Fruit fly (Drosophila melanogaster): Measurements from ENCODE around the gene Obp99b.

Gene Obp99b

dm6 chr3R:29705789-29706303, 10.8 kb downstream of the Obp99b start:
- TF ChIP-seq tai (GFP tag; optimal IDR thresholded peaks at IDR 0.05): no peak
- peak in 1 of 2 experiments; percentile 6 for TF ChIP-seq foxo (GFP tag; optimal IDR thresholded peaks at IDR 0.05)
- TF ChIP-seq Dfd (GFP tag; optimal IDR thresholded peaks at IDR 0.05): no peak

dm6 chr3R:29704557-29704956, 12.1 kb downstream of the Obp99b start:
- no peak for TF ChIP-seq dl (GFP tag; optimal IDR thresholded peaks at IDR 0.05; ENCODE audit: insufficient read depth in 1 of 2, partially characterized antibody in 2 of 2)
- TF ChIP-seq ey (GFP tag; optimal IDR thresholded peaks at IDR 0.05): peak; percentile 34
- no peak for TF ChIP-seq dsf (GFP tag; optimal IDR thresholded peaks at IDR 0.05; ENCODE audit: borderline replicate concordance)
- TF ChIP-seq CG32264 (GFP tag; optimal IDR thresholded peaks at IDR 0.05): no peak
- TF ChIP-seq HLH106 (tag; optimal IDR thresholded peaks at IDR 0.05): peak; percentile 45
- TF ChIP-seq sv (GFP tag; optimal IDR thresholded peaks at IDR 0.05): no peak
- peak; percentile 47 for TF ChIP-seq fru (GFP tag; optimal IDR thresholded peaks at IDR 0.05)
- peak; percentile 61 for TF ChIP-seq h (GFP tag; optimal IDR thresholded peaks at IDR 0.05)
- no peak for TF ChIP-seq GATAd (GFP tag; optimal IDR thresholded peaks at IDR 0.05)
- peak in 1 of 2 experiments; percentile 50 for TF ChIP-seq foxo (GFP tag; optimal IDR thresholded peaks at IDR 0.05)
- TF ChIP-seq br (GFP tag; optimal IDR thresholded peaks at IDR 0.05): peak; percentile 30
- no peak for TF ChIP-seq Jra (GFP tag; optimal IDR thresholded peaks at IDR 0.05)
- TF ChIP-seq psq (GFP tag; optimal IDR thresholded peaks at IDR 0.05): no peak
- TF ChIP-seq CrebA (GFP tag; optimal IDR thresholded peaks at IDR 0.05; ENCODE audit: borderline replicate concordance): no peak

- TF ChIP-seq Hr78 (GFP tag; optimal IDR thresholded peaks at IDR 0.05) (no peak), h (GFP tag; optimal IDR thresholded peaks at IDR 0.05) (no peak), CG32264 (GFP tag; optimal IDR thresholded peaks at IDR 0.05) (no peak), foxo (GFP tag; optimal IDR thresholded peaks at IDR 0.05) (no peak), brk (GFP tag; optimal IDR thresholded peaks at IDR 0.05) (no peak), Mio (GFP tag; optimal IDR thresholded peaks at IDR 0.05) (no peak), OdsH (GFP tag; optimal IDR thresholded peaks at IDR 0.05) (no peak), Abd-B (GFP tag; optimal IDR thresholded peaks at IDR 0.05) (no peak), Sp1 (GFP tag; optimal IDR thresholded peaks at IDR 0.05) (no peak), GATAd (GFP tag; optimal IDR thresholded peaks at IDR 0.05) (no peak), woc (GFP tag; optimal IDR thresholded peaks at IDR 0.05) (no peak), sv (GFP tag; optimal IDR thresholded peaks at IDR 0.05) (no peak), Jra (GFP tag; optimal IDR thresholded peaks at IDR 0.05) (no peak)
Measured at dm6 chr3R:29701739-29702138, 15.0 kb downstream of the Obp99b start.

dm6 chr3R:29699220-29699619, 17.5 kb downstream of the Obp99b start:
- TF ChIP-seq Hr78 (GFP tag; optimal IDR thresholded peaks at IDR 0.05) (no peak), Myc (optimal IDR thresholded peaks at IDR 0.05) (no peak), foxo (GFP tag; optimal IDR thresholded peaks at IDR 0.05) (no peak), h (GFP tag; optimal IDR thresholded peaks at IDR 0.05) (no peak), br (GFP tag; optimal IDR thresholded peaks at IDR 0.05) (no peak), tai (GFP tag; optimal IDR thresholded peaks at IDR 0.05) (no peak), Hr83 (GFP tag; optimal IDR thresholded peaks at IDR 0.05; ENCODE audit: poor library complexity, severe bottlenecking) (no peak), psq (GFP tag; optimal IDR thresholded peaks at IDR 0.05) (no peak), Rel (GFP tag; optimal IDR thresholded peaks at IDR 0.05) (no peak), Rel (tag; optimal IDR thresholded peaks at IDR 0.05) (no peak), Dfd (GFP tag; optimal IDR thresholded peaks at IDR 0.05) (no peak), GATAd (GFP tag; optimal IDR thresholded peaks at IDR 0.05) (no peak)

- TF ChIP-seq usp (GFP tag; optimal IDR thresholded peaks at IDR 0.05) (no peak), GATAd (GFP tag; optimal IDR thresholded peaks at IDR 0.05) (no peak), pan (optimal IDR thresholded peaks at IDR 0.05) (no peak), ey (GFP tag; optimal IDR thresholded peaks at IDR 0.05) (no peak), sv (GFP tag; optimal IDR thresholded peaks at IDR 0.05) (no peak), Rel (GFP tag; optimal IDR thresholded peaks at IDR 0.05) (no peak), Rel (tag; optimal IDR thresholded peaks at IDR 0.05) (no peak), CrebA (GFP tag; optimal IDR thresholded peaks at IDR 0.05; ENCODE audit: borderline replicate concordance) (no peak), CG32264 (GFP tag; optimal IDR thresholded peaks at IDR 0.05) (no peak), br (GFP tag; optimal IDR thresholded peaks at IDR 0.05) (no peak), foxo (GFP tag; optimal IDR thresholded peaks at IDR 0.05) (no peak)
Measured at dm6 chr3R:29697841-29698240, 18.9 kb downstream of the Obp99b start.

dm6 chr3R:29696359-29696758, 20.3 kb downstream of the Obp99b start:
- TF ChIP-seq Hnf4 (GFP tag; optimal IDR thresholded peaks at IDR 0.05): no peak
- TF ChIP-seq foxo (GFP tag; optimal IDR thresholded peaks at IDR 0.05): no peak
- no peak for TF ChIP-seq dsf (GFP tag; optimal IDR thresholded peaks at IDR 0.05; ENCODE audit: borderline replicate concordance)
- no peak for TF ChIP-seq Mio (GFP tag; optimal IDR thresholded peaks at IDR 0.05)
- TF ChIP-seq rgr (GFP tag; optimal IDR thresholded peaks at IDR 0.05): no peak
- TF ChIP-seq Sp1 (GFP tag; optimal IDR thresholded peaks at IDR 0.05): no peak
- no peak for TF ChIP-seq ey (GFP tag; optimal IDR thresholded peaks at IDR 0.05)
- TF ChIP-seq CrebA (GFP tag; optimal IDR thresholded peaks at IDR 0.05; ENCODE audit: borderline replicate concordance): no peak
- TF ChIP-seq Dfd (GFP tag; optimal IDR thresholded peaks at IDR 0.05): no peak
- TF ChIP-seq Hr83 (GFP tag; optimal IDR thresholded peaks at IDR 0.05; ENCODE audit: poor library complexity, severe bottlenecking): no peak
- TF ChIP-seq pan (optimal IDR thresholded peaks at IDR 0.05): no peak
- no peak for TF ChIP-seq CG9705 (GFP tag; optimal IDR thresholded peaks at IDR 0.05)
- TF ChIP-seq dmrt93B (GFP tag; optimal IDR thresholded peaks at IDR 0.05): no peak
- TF ChIP-seq Dif (GFP tag; optimal IDR thresholded peaks at IDR 0.05; ENCODE audit: partially characterized antibody): no peak
- no peak for TF ChIP-seq dl (GFP tag; optimal IDR thresholded peaks at IDR 0.05; ENCODE audit: insufficient read depth in 1 of 2, partially characterized antibody in 2 of 2)
- TF ChIP-seq GATAd (GFP tag; optimal IDR thresholded peaks at IDR 0.05): no peak
- no peak for TF ChIP-seq jim (GFP tag; optimal IDR thresholded peaks at IDR 0.05)

All from whole organism, wandering third instar larva.